Fruit fly (Drosophila melanogaster) whole organism, prepupa: ENCODE data around the gene Vta1.

Source experiments
- CG11294 ChIP-seq: fragments of 200-800 bp; sonication (Bioruptor generic); IDR thresholded peaks from 2 replicates; pipeline ENCODE4 v1.3.6; 2022; ENCODE audit warnings: missing biosample characterization, missing genetic modification characterization
- CG11762 ChIP-seq: fragments of 200-800 bp; sonication (Bioruptor generic); optimal IDR thresholded peaks from 3 replicates; lab custom pipeline; 2016; ENCODE audit warnings: missing biosample characterization, missing genetic modification characterization; ENCODE audit not compliant: insufficient read depth
- CG11902 ChIP-seq: fragments of 200-800 bp; sonication (Bioruptor generic); optimal IDR thresholded peaks from 3 replicates; lab custom pipeline; 2016; ENCODE audit warnings: missing biosample characterization, missing genetic modification characterization
- CG1621 ChIP-seq: fragments of 200-800 bp; sonication (Bioruptor generic); optimal IDR thresholded peaks from 3 replicates; lab custom pipeline; 2018; ENCODE audit warnings: missing biosample characterization, mild to moderate bottlenecking, missing genetic modification characterization
- CG3032 ChIP-seq: fragments of 200-800 bp; optimal IDR thresholded peaks from 2 replicates; lab custom pipeline; 2019; ENCODE audit warnings: missing biosample characterization, mild to moderate bottlenecking, missing genetic modification characterization, moderate library complexity
- CG31627 ChIP-seq: fragments of 200-800 bp; sonication (Bioruptor generic); optimal IDR thresholded peaks from 3 replicates; lab custom pipeline; 2016; ENCODE audit warnings: missing biosample characterization, missing genetic modification characterization
- CG34406 ChIP-seq: fragments of 200-800 bp; sonication (Bioruptor generic); optimal IDR thresholded peaks from 3 replicates; lab custom pipeline; 2016; ENCODE audit warnings: missing biosample characterization, missing genetic modification characterization
- CG4318 ChIP-seq: fragments of 200-800 bp; sonication (Bioruptor generic); optimal IDR thresholded peaks from 3 replicates; lab custom pipeline; 2017; ENCODE audit warnings: missing biosample characterization, mild to moderate bottlenecking, missing genetic modification characterization
- CG6792 ChIP-seq: fragments of 200-800 bp; sonication (Bioruptor generic); optimal IDR thresholded peaks from 3 replicates; lab custom pipeline; 2016; ENCODE audit warnings: missing biosample characterization, missing genetic modification characterization
- CG6854 ChIP-seq: fragments of 200-800 bp; sonication (Bioruptor generic); optimal IDR thresholded peaks from 2 replicates; lab custom pipeline; 2017; ENCODE audit warnings: missing biosample characterization, mild to moderate bottlenecking, missing genetic modification characterization
- CG7368 ChIP-seq: fragments of 200-800 bp; sonication (Bioruptor generic); optimal IDR thresholded peaks from 3 replicates; lab custom pipeline; 2016; ENCODE audit warnings: missing biosample characterization, missing genetic modification characterization
- CG9139 ChIP-seq: fragments of 200-800 bp; sonication (Bioruptor generic); optimal IDR thresholded peaks from 3 replicates; lab custom pipeline; 2017; ENCODE audit warnings: missing biosample characterization, mild to moderate bottlenecking, missing genetic modification characterization
- Eip75B ChIP-seq: fragments of 200-800 bp; sonication (Bioruptor generic); optimal IDR thresholded peaks from 3 replicates; lab custom pipeline; 2016; ENCODE audit warnings: missing biosample characterization, missing genetic modification characterization
- Eip93F ChIP-seq: fragments of 200-800 bp; sonication (Bioruptor generic); optimal IDR thresholded peaks from 2 replicates; lab custom pipeline; 2016; ENCODE audit warnings: missing biosample characterization, mild to moderate bottlenecking, missing genetic modification characterization
- Ets96B ChIP-seq: fragments of 200-800 bp; optimal IDR thresholded peaks from 2 replicates; lab custom pipeline; 2019; ENCODE audit warnings: missing biosample characterization, mild to moderate bottlenecking, missing genetic modification characterization, moderate library complexity
- Gug ChIP-seq: fragments of 200-800 bp; sonication (Bioruptor generic); IDR thresholded peaks from 2 replicates; pipeline ENCODE4 v1.3.6; 2022; ENCODE audit warnings: missing biosample characterization, missing genetic modification characterization
- Hr38 ChIP-seq: sonication (Bioruptor generic); optimal IDR thresholded peaks from 2 replicates; lab custom pipeline; 2016; ENCODE audit warnings: missing biosample characterization, missing genetic modification characterization
- Hr39 ChIP-seq: fragments of 200-800 bp; sonication (Bioruptor generic); optimal IDR thresholded peaks from 2 replicates; lab custom pipeline; 2016; ENCODE audit warnings: missing biosample characterization, missing genetic modification characterization
- Lpt ChIP-seq: fragments of 200-800 bp; sonication (Bioruptor generic); optimal IDR thresholded peaks from 3 replicates; lab custom pipeline; 2016; ENCODE audit warnings: missing biosample characterization, missing genetic modification characterization
- Met ChIP-seq: fragments of 200-800 bp; sonication (Bioruptor generic); optimal IDR thresholded peaks from 3 replicates; lab custom pipeline; 2016; ENCODE audit warnings: missing biosample characterization, missing genetic modification characterization
- Smox ChIP-seq: fragments of 200-800 bp; sonication (Bioruptor generic); optimal IDR thresholded peaks from 3 replicates; lab custom pipeline; 2016; ENCODE audit warnings: missing biosample characterization, missing genetic modification characterization
- Sox102F ChIP-seq: fragments of 200-800 bp; sonication (Bioruptor generic); optimal IDR thresholded peaks from 2 replicates; lab custom pipeline; 2016; ENCODE audit warnings: missing biosample characterization, mild to moderate bottlenecking, missing genetic modification characterization
- achi ChIP-seq: fragments of 200-800 bp; sonication (Bioruptor generic); optimal IDR thresholded peaks from 3 replicates; lab custom pipeline; 2016; ENCODE audit warnings: missing biosample characterization, missing genetic modification characterization
- cyc ChIP-seq: fragments of 200-800 bp; sonication (Bioruptor generic); optimal IDR thresholded peaks from 3 replicates; lab custom pipeline; 2016; ENCODE audit warnings: missing biosample characterization, missing genetic modification characterization
- dac ChIP-seq: fragments of 200-800 bp; sonication (Bioruptor generic); optimal IDR thresholded peaks from 2 replicates; lab custom pipeline; 2017; ENCODE audit warnings: missing biosample characterization, mild to moderate bottlenecking, missing genetic modification characterization
- eg ChIP-seq: fragments of 200-800 bp; sonication (Bioruptor generic); IDR thresholded peaks from 3 replicates; pipeline ENCODE4 v1.3.6; 2022; ENCODE audit warnings: missing biosample characterization, missing genetic modification characterization
- esn ChIP-seq: fragments of 200-800 bp; sonication (Bioruptor generic); optimal IDR thresholded peaks from 2 replicates; lab custom pipeline; 2016; ENCODE audit warnings: missing biosample characterization, mild to moderate bottlenecking, missing genetic modification characterization, moderate library complexity
- fd59A ChIP-seq: fragments of 200-800 bp; sonication (Bioruptor generic); optimal IDR thresholded peaks from 2 replicates; lab custom pipeline; 2017; ENCODE audit warnings: missing biosample characterization, mild to moderate bottlenecking, missing genetic modification characterization, missing genetic modification reagents
- pdm3 ChIP-seq: fragments of 200-800 bp; sonication (Bioruptor generic); optimal IDR thresholded peaks from 3 replicates; lab custom pipeline; 2016; ENCODE audit warnings: missing biosample characterization, missing genetic modification characterization
- salr ChIP-seq, 2 experiments: fragments of 200-800 bp; sonication (Bioruptor generic); optimal IDR thresholded peaks; 3 replicates each; lab custom pipeline; 2016 to 2018; ENCODE audit warnings: missing biosample characterization in 2 of 2, missing genetic modification characterization in 2 of 2, mild to moderate bottlenecking in 1 of 2
- spab ChIP-seq: fragments of 200-800 bp; sonication (Bioruptor generic); optimal IDR thresholded peaks from 2 replicates; lab custom pipeline; 2017; ENCODE audit warnings: missing biosample characterization, mild to moderate bottlenecking, missing genetic modification characterization, missing genetic modification reagents
- svp ChIP-seq: fragments of 200-800 bp; sonication (Bioruptor generic); peaks from one replicate; lab custom pipeline; 2016; ENCODE audit warnings: missing biosample characterization, missing genetic modification characterization
- topi ChIP-seq: fragments of 200-800 bp; sonication (Bioruptor generic); optimal IDR thresholded peaks from 3 replicates; lab custom pipeline; 2016; ENCODE audit warnings: missing biosample characterization, missing genetic modification characterization
- vri ChIP-seq: fragments of 200-800 bp; sonication (Bioruptor generic); optimal IDR thresholded peaks from 3 replicates; lab custom pipeline; 2016; ENCODE audit warnings: missing biosample characterization, mild to moderate bottlenecking, missing genetic modification characterization

The Vta1 gene

dm6 chr3L:1665544-1665943 lies 12.8 kb upstream of the Vta1 start:
- TF ChIP-seq Hr38 (no peak), CG6854 (GFP tag; lab: Kevin White, UChicago) (no peak), CG11902 (GFP tag; lab: Kevin White, UChicago) (no peak), Gug (GFP tag; lab: Robert Waterston, UW) (no peak), Eip75B (GFP tag; lab: Kevin White, UChicago) (no peak), CG9139 (GFP tag; lab: Kevin White, UChicago) (no peak), dac (no peak)

dm6 chr3L:1664876-1665275 lies 12.2 kb upstream of the Vta1 start, which contains the start of the genes Srrm234 and CG7974:
Srrm234 (minus strand) TSS chr3L:1665064.
CG7974 (plus strand) TSS chr3L:1665138.
- TF ChIP-seq Sox102F (GFP tag; lab: Kevin White, UChicago): no peak
- TF ChIP-seq achi (GFP tag; lab: Kevin White, UChicago): peak; percentile 93
- TF ChIP-seq CG34406 (GFP tag; lab: Kevin White, UChicago): no peak
- no peak for TF ChIP-seq vri (GFP tag; lab: Kevin White, UChicago)

DNA sequence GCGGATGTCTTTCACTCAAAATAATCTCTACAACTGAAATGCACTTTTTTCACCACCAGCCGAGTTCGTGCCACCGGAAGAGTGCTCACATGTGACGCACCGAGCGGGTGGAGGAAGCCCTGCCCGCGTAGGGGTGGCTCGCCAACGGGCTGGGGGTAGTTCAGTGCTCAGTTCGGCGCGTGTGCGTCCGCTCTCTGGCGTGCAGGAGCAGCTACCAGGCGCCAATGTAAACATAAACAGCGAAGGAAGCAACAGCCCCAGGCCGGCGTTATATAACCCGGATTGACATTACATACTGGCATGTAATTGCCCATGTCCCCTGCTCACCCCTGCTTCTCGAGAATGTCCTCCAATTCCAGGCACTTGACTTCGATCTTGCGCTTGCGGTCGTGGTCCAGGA lies 11.5 kb upstream of the Vta1 start:
- TF ChIP-seq CG11902 (GFP tag; lab: Kevin White, UChicago) (no peak), Eip93F (no peak), Lpt (GFP tag; lab: Kevin White, UChicago) (no peak), CG6792 (GFP tag; lab: Kevin White, UChicago) (no peak), CG34406 (GFP tag; lab: Kevin White, UChicago) (no peak), CG4318 (GFP tag; lab: Kevin White, UChicago) (no peak), fd59A (no peak), spab (no peak), cyc (GFP tag; lab: Kevin White, UChicago) (no peak), CG11294 (no peak), pdm3 (GFP tag; lab: Kevin White, UChicago) (no peak), CG11762 (GFP tag; lab: Kevin White, UChicago) (no peak), salr (GFP tag; optimal IDR thresholded peaks at IDR 0.05; lab: Kevin White, UChicago) (no peak), CG31627 (GFP tag; lab: Kevin White, UChicago) (no peak), svp (GFP tag; lab: Kevin White, UChicago) (no peak), Ets96B (tag; lab: Kevin White, UChicago) (no peak), esn (GFP tag; lab: Kevin White, UChicago) (no peak), Met (no peak)
- TF ChIP-seq, all 60 proteins: peak for 0

- no peak for TF ChIP-seq CG3032 (tag; lab: Kevin White, UChicago)
- no peak for TF ChIP-seq esn (GFP tag; lab: Kevin White, UChicago)
- no peak for TF ChIP-seq CG7368 (GFP tag; lab: Kevin White, UChicago)
- TF ChIP-seq CG11762 (GFP tag; lab: Kevin White, UChicago): no peak
- no peak for TF ChIP-seq topi (GFP tag; lab: Kevin White, UChicago)
- TF ChIP-seq Hr39: no peak
- no peak for TF ChIP-seq Met
- TF ChIP-seq CG6854 (GFP tag; lab: Kevin White, UChicago): no peak
- TF ChIP-seq spab: no peak
- no peak for TF ChIP-seq CG1621 (tag; lab: Kevin White, UChicago)
- TF ChIP-seq Smox (GFP tag; lab: Kevin White, UChicago): no peak
- TF ChIP-seq Lpt (GFP tag; lab: Kevin White, UChicago): no peak
- TF ChIP-seq Eip75B (GFP tag; lab: Kevin White, UChicago): no peak
These were observed 10.8 kb upstream of the Vta1 start for dm6 chr3L:1663531-1663930.

DNA sequence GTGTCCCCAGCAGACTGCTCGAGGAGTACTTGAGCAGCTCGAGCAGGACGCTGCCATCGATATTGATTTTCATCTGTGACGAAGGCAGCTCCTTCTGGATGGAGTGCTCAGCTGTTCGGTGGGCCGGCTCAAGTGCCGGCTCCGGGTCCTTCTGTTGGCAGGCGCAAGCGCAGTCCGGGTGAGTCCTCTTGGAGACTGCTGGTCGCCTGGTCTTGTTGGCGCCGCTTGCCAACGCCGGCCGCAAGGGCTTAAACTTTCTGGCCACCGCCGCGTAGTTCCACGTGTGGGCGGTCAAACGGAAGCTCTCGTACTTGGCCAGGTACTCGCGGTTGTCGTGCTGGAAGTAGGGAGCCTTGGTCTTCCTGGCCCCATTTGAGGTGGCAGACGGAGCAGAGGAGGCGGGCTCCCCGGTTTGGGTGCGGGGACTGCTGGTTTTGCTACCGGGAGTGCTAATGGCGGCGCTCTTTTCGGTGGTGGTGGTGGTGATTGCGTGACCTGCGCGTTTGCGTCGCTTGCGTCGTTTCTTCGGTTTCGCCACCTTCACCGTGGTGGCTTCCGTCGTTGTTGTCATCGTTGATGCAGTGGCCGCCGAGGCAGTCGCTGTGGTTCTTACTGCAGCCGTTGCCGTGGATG lies 9.2 kb upstream of the Vta1 start:
- peak; percentile 25 for TF ChIP-seq CG7368 (GFP tag; lab: Kevin White, UChicago)
- no peak for TF ChIP-seq eg (GFP tag; lab: Robert Waterston, UW)
- TF ChIP-seq Gug (GFP tag; lab: Robert Waterston, UW): no peak
